Worm (Caenorhabditis elegans) whole organism, L1 larva: Measurements from ENCODE around the gene ttr-7.

Experiments
- C16A3.4 ChIP-seq: fragments of 150-350 bp; optimal IDR thresholded peaks from 2 replicates; lab custom pipeline; 2014; ENCODE audit warnings: missing biosample characterization, missing genetic modification characterization
- C34B4.2 ChIP-seq: sonication (generic microtip); optimal IDR thresholded peaks from 2 replicates; lab custom pipeline; 2017; ENCODE audit warnings: mild to moderate bottlenecking, missing genetic modification characterization, missing compliant biosample characterization
- F16B12.6 ChIP-seq: fragments of 150-350 bp; optimal IDR thresholded peaks from 2 replicates; lab custom pipeline; 2014; ENCODE audit warnings: missing biosample characterization, missing genetic modification characterization
- aha-1 ChIP-seq: fragments of 150-350 bp; optimal IDR thresholded peaks from 2 replicates; lab custom pipeline; 2014; ENCODE audit warnings: missing biosample characterization, missing genetic modification characterization
- aly-2 ChIP-seq: fragments of 150-350 bp; optimal IDR thresholded peaks from 2 replicates; lab custom pipeline; 2014; ENCODE audit warnings: missing biosample characterization, missing genetic modification characterization
- ama-1 ChIP-seq: fragments of 150-350 bp; optimal IDR thresholded peaks from 2 replicates; lab custom pipeline; 2014
- ceh-63 ChIP-seq: fragments of 200-800 bp; sonication (Bioruptor generic); optimal IDR thresholded peaks from 2 replicates; lab custom pipeline; 2018; ENCODE audit warnings: mild to moderate bottlenecking, missing genetic modification characterization, missing compliant biosample characterization
- ceh-88 ChIP-seq: fragments of 200-800 bp; sonication (Bioruptor generic); IDR thresholded peaks from 2 replicates; pipeline ENCODE4 v1.3.6; 2022; ENCODE audit warnings: missing genetic modification characterization, missing compliant biosample characterization
- ces-1 ChIP-seq: fragments of 150-350 bp; optimal IDR thresholded peaks from 2 replicates; lab custom pipeline; 2014; ENCODE audit warnings: missing biosample characterization, missing genetic modification reagents, missing genetic modification characterization
- dpl-1 ChIP-seq, 3 experiments: fragments of 150-350 bp in 2 of 3; sonication (generic microtip) in 1 of 3; optimal IDR thresholded peaks; 2 replicates each; lab custom pipeline; 2014 to 2017; ENCODE audit warnings: missing biosample characterization in 3 of 3, missing genetic modification characterization in 3 of 3, missing genetic modification reagents in 3 of 3
- dsc-1 ChIP-seq: sonication (generic microtip); optimal IDR thresholded peaks from 2 replicates; lab custom pipeline; 2016; ENCODE audit warnings: mild to moderate bottlenecking, missing genetic modification characterization, missing compliant biosample characterization
- egl-13 ChIP-seq: sonication (generic microtip); optimal IDR thresholded peaks from 2 replicates; lab custom pipeline; 2016; ENCODE audit warnings: missing genotype, missing genetic modification reagents, missing genetic modification characterization, missing compliant biosample characterization
- egl-27 ChIP-seq, 2 experiments: fragments of 150-350 bp in 1 of 2; sonication (generic microtip); optimal IDR thresholded peaks; 3 replicates each; lab custom pipeline; 2017 to 2018; ENCODE audit warnings: missing biosample characterization in 2 of 2, missing genetic modification characterization in 2 of 2, missing genetic modification reagents in 2 of 2
- fkh-4 ChIP-seq: sonication (generic microtip); optimal IDR thresholded peaks from 2 replicates; lab custom pipeline; 2016; ENCODE audit warnings: missing compliant biosample characterization, missing genetic modification characterization, borderline replicate concordance
- fkh-8 ChIP-seq: sonication (generic microtip); optimal IDR thresholded peaks from 2 replicates; lab custom pipeline; 2016; ENCODE audit warnings: mild to moderate bottlenecking, missing genetic modification characterization, missing compliant biosample characterization
- fos-1 ChIP-seq: fragments of 150-350 bp; optimal IDR thresholded peaks from 2 replicates; lab custom pipeline; 2014; ENCODE audit warnings: missing biosample characterization, missing genetic modification characterization
- hpl-2 ChIP-seq: fragments of 150-350 bp; optimal IDR thresholded peaks from 2 replicates; lab custom pipeline; 2014; ENCODE audit warnings: missing biosample characterization, missing genetic modification reagents, missing genetic modification characterization
- irx-1 ChIP-seq: sonication (generic microtip); optimal IDR thresholded peaks from 2 replicates; lab custom pipeline; 2016; ENCODE audit warnings: missing genetic modification characterization, missing compliant biosample characterization
- isw-1 ChIP-seq: fragments of 200-800 bp; sonication (Bioruptor generic); IDR thresholded peaks from 2 replicates; pipeline ENCODE4 v1.3.6; 2022; ENCODE audit warnings: missing genetic modification characterization, missing compliant biosample characterization
- jun-1 ChIP-seq: fragments of 150-350 bp; optimal IDR thresholded peaks from 2 replicates; lab custom pipeline; 2014; ENCODE audit warnings: missing biosample characterization, missing genetic modification reagents, missing genetic modification characterization
- lin-15B ChIP-seq: fragments of 150-350 bp; sonication (generic microtip); optimal IDR thresholded peaks from 3 replicates; lab custom pipeline; 2014; ENCODE audit warnings: missing biosample characterization, missing genetic modification characterization
- lin-35 ChIP-seq, 2 experiments: fragments of 150-350 bp; optimal IDR thresholded peaks; 2 replicates each; lab custom pipeline; 2014; ENCODE audit warnings: missing biosample characterization in 2 of 2, missing genetic modification characterization in 2 of 2, missing genetic modification reagents in 2 of 2
- lin-39 ChIP-seq: fragments of 150-350 bp; optimal IDR thresholded peaks from 2 replicates; lab custom pipeline; 2014; ENCODE audit warnings: missing biosample characterization, missing genetic modification reagents, missing genetic modification characterization
- lir-3 ChIP-seq: sonication (generic microtip); optimal IDR thresholded peaks from 2 replicates; lab custom pipeline; 2016; ENCODE audit warnings: mild to moderate bottlenecking, missing genetic modification characterization, moderate library complexity, missing compliant biosample characterization; ENCODE audit not compliant: poor library complexity
- lsy-2 ChIP-seq, 2 experiments: fragments of 150-350 bp; optimal IDR thresholded peaks; 2 replicates each; lab custom pipeline; 2014; ENCODE audit warnings: missing biosample characterization in 2 of 2, missing genetic modification characterization in 2 of 2
- mef-2 ChIP-seq: fragments of 150-350 bp; optimal IDR thresholded peaks from 2 replicates; lab custom pipeline; 2014; ENCODE audit warnings: missing biosample characterization, missing genetic modification characterization
- mep-1 ChIP-seq: fragments of 150-350 bp; optimal IDR thresholded peaks from 2 replicates; lab custom pipeline; 2014; ENCODE audit warnings: missing biosample characterization, missing genetic modification characterization
- nhr-11 ChIP-seq: fragments of 150-350 bp; optimal IDR thresholded peaks from 2 replicates; lab custom pipeline; 2014; ENCODE audit warnings: missing biosample characterization, missing genetic modification characterization
- nhr-47 ChIP-seq: sonication (generic microtip); optimal IDR thresholded peaks from 2 replicates; lab custom pipeline; 2016; ENCODE audit warnings: mild to moderate bottlenecking, missing genetic modification characterization, moderate library complexity, missing compliant biosample characterization
- nhr-71 ChIP-seq: sonication (generic microtip); optimal IDR thresholded peaks from 2 replicates; lab custom pipeline; 2016; ENCODE audit warnings: mild to moderate bottlenecking, missing genetic modification characterization, moderate library complexity, missing compliant biosample characterization
- nhr-84 ChIP-seq: sonication (generic microtip); optimal IDR thresholded peaks from 2 replicates; lab custom pipeline; 2017; ENCODE audit warnings: missing biosample characterization, missing genetic modification characterization
- nhr-85 ChIP-seq: sonication (generic microtip); peaks from one replicate; lab custom pipeline; 2016; ENCODE audit warnings: missing genetic modification characterization, inconsistent platforms, missing compliant biosample characterization
- pag-3 ChIP-seq: sonication (generic microtip); optimal IDR thresholded peaks from 2 replicates; lab custom pipeline; 2017; ENCODE audit warnings: missing genetic modification characterization, mild to moderate bottlenecking, missing compliant biosample characterization, antibody characterized with exemption, borderline replicate concordance; ENCODE audit not compliant: insufficient read depth
- pax-3 ChIP-seq: fragments of 200-800 bp; sonication (Bioruptor generic); optimal IDR thresholded peaks from 2 replicates; lab custom pipeline; 2018; ENCODE audit warnings: mild to moderate bottlenecking, missing genetic modification characterization, moderate library complexity, missing compliant biosample characterization
- pqm-1 ChIP-seq: sonication (generic microtip); optimal IDR thresholded peaks from 3 replicates; lab custom pipeline; 2017; ENCODE audit warnings: missing biosample characterization, missing genetic modification characterization
- rnt-1 ChIP-seq: sonication (generic microtip); optimal IDR thresholded peaks from 2 replicates; lab custom pipeline; 2016; ENCODE audit warnings: mild to moderate bottlenecking, missing genetic modification characterization, moderate library complexity, missing compliant biosample characterization
- snpc-4 ChIP-seq: fragments of 150-350 bp; optimal IDR thresholded peaks from 2 replicates; lab custom pipeline; 2014; ENCODE audit warnings: missing biosample characterization, missing genetic modification characterization
- snu-23 ChIP-seq: sonication (generic microtip); optimal IDR thresholded peaks from 2 replicates; lab custom pipeline; 2016; ENCODE audit warnings: missing genetic modification characterization, missing compliant biosample characterization
- sox-4 ChIP-seq: sonication (generic microtip); optimal IDR thresholded peaks from 2 replicates; lab custom pipeline; 2016; ENCODE audit warnings: missing genetic modification characterization, missing compliant biosample characterization
- sptf-1 ChIP-seq: fragments of 150-350 bp; optimal IDR thresholded peaks from 2 replicates; lab custom pipeline; 2014; ENCODE audit warnings: missing biosample characterization, missing genetic modification characterization
- sup-37 ChIP-seq: fragments of 200-800 bp; sonication (Bioruptor generic); optimal IDR thresholded peaks from 2 replicates; lab custom pipeline; 2018; ENCODE audit warnings: mild to moderate bottlenecking, missing genetic modification characterization, missing compliant biosample characterization
- unc-30 ChIP-seq: sonication (generic microtip); optimal IDR thresholded peaks from 2 replicates; lab custom pipeline; 2017; ENCODE audit warnings: missing biosample characterization, missing genetic modification characterization
- unc-62 ChIP-seq: fragments of 150-350 bp; optimal IDR thresholded peaks from 2 replicates; lab custom pipeline; 2014; ENCODE audit warnings: missing biosample characterization, missing genetic modification reagents, missing genetic modification characterization
- vab-15 ChIP-seq: sonication (generic microtip); optimal IDR thresholded peaks from 2 replicates; lab custom pipeline; 2017; ENCODE audit warnings: missing genotype, mild to moderate bottlenecking, missing genetic modification characterization, missing compliant biosample characterization
- zag-1 ChIP-seq: fragments of 150-350 bp; optimal IDR thresholded peaks from 2 replicates; lab custom pipeline; 2014; ENCODE audit warnings: missing biosample characterization, missing genetic modification characterization
- ztf-11 ChIP-seq, 2 experiments: sonication (generic microtip); optimal IDR thresholded peaks; 2 replicates each; lab custom pipeline; 2016 to 2017; ENCODE audit warnings: missing genetic modification characterization in 2 of 2, missing biosample characterization in 1 of 2, missing compliant biosample characterization in 1 of 2
- ztf-4 ChIP-seq: fragments of 150-350 bp; optimal IDR thresholded peaks from 2 replicates; lab custom pipeline; 2014; ENCODE audit warnings: missing biosample characterization, missing genetic modification characterization

ttr-7 gene

DNA sequence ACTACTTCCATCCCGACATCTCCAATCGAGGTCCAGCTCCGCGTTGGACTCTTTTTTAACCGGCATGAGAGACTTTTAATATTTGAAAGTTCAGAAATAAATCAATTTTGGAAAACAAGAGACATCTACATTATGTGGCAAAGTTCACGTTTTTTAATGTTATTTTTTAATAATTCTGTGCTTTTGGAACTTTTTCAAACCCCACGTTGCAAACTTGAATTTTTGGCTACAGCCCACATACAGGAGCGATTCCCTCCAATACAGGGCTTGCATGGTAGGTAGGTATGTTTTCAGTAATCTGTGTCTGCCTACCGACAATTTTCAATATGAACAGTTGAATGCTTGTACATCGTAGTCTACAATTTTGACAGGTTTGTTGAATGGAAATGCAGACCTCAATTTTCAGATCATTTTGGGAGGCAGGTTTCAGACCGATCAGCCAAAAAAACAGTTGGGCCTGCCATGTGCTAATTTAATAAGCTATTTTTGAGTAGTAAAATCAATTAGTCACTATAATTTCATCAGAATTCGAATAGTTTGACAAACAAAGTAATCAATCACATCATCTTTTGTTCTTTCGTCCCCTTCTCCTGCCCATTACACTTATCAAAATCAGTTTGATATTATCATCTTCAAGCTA, at the start of gene ttr-7, which contains the start of gene Y55B1AR.4:
TSS of gene ttr-7 (plus strand) at position 590 of the 640 bp plus-strand sequence.
TSS of gene Y55B1AR.4 (minus strand) at position 101 of the 640 bp plus-strand sequence.
- TF ChIP-seq fkh-8 (tag; lab: Kevin White, UChicago) (no peak), ztf-11 (tag; optimal IDR thresholded peaks at IDR 0.05; lab: Kevin White, UChicago) (no peak)

DNA sequence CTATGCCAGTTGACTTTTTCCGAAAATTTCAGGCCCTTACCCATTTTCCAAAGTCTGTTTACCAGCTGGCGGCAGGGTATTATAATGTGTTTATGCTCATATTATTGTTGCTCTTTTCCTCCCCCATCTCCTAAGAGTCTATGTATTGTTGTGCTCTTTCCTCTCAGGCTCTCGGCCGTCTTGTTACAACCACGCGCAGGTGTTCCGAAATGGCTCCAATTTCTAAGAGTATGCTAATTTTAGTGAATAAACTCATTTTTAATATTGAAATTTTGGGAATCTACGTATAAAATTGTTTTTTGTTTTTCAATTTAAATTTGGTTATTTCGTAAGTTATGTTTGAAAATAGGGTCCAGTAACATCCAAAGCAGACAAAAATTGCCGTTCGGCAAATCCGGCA, 47.7 kb upstream of the ttr-7 start:
- TF ChIP-seq pax-3 (tag; lab: Kevin White, UChicago) (no peak), nhr-71 (tag; lab: Kevin White, UChicago) (no peak), zag-1 (tag; lab: Kevin White, UChicago) (no peak), lsy-2 (tag; optimal IDR thresholded peaks at IDR 0.05; lab: Kevin White, UChicago) (no peak), aha-1 (tag; lab: Kevin White, UChicago) (no peak), unc-30 (tag; lab: Kevin White, UChicago) (no peak), pag-3 (no peak)
- TF ChIP-seq, all 84 proteins: peak for 0

DNA sequence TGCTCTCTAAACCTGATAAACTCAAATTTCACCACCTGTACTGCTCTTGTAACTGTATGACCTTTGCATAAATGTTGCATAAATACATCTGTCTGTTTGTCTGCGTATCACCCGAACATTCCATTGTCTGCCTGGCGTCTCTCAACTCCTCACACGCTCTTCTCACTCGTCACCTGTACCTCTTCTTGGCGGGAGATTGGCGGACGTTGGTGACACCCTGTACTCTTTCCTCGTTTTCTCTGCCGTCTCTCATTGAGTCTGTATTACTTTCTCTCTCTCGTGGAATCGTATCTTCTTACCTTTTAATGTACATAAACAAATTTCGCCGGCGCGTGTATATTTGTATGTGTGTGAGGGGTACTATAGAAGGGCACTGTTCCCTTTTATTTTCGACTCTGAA, 47.0 kb upstream of the ttr-7 start:
- TF ChIP-seq hpl-2 (GFP tag; lab: Kevin White, UChicago): no peak
- no peak for TF ChIP-seq aly-2
- TF ChIP-seq dsc-1 (tag; lab: Kevin White, UChicago): no peak
- TF ChIP-seq nhr-85: peak; percentile 94
- no peak for TF ChIP-seq ama-1 (lab: Kevin White, UChicago)
- peak; percentile 12 for TF ChIP-seq nhr-47 (tag; lab: Kevin White, UChicago)
- no peak for TF ChIP-seq fkh-8 (tag; lab: Kevin White, UChicago)
- no peak for TF ChIP-seq lin-15B (tag; lab: Kevin White, UChicago)
- no peak for TF ChIP-seq aha-1 (tag; lab: Kevin White, UChicago)
- no peak for TF ChIP-seq irx-1 (tag; lab: Kevin White, UChicago)
- TF ChIP-seq pag-3: no peak
- no peak for TF ChIP-seq vab-15
- no peak for TF ChIP-seq sup-37 (GFP tag; lab: Kevin White, UChicago)
- no peak for TF ChIP-seq ztf-4 (tag; lab: Kevin White, UChicago)
- TF ChIP-seq nhr-84 (tag; lab: Kevin White, UChicago): no peak
- TF ChIP-seq ceh-63 (GFP tag; lab: Kevin White, UChicago): no peak
- no peak for TF ChIP-seq pqm-1
- no peak for TF ChIP-seq zag-1 (tag; lab: Kevin White, UChicago)
- peak; percentile 24 for TF ChIP-seq C16A3.4 (tag; lab: Kevin White, UChicago)
- no peak for TF ChIP-seq nhr-71 (tag; lab: Kevin White, UChicago)
- TF ChIP-seq rnt-1 (tag; lab: Kevin White, UChicago): no peak
- TF ChIP-seq ces-1 (GFP tag; lab: Kevin White, UChicago): no peak
- no peak for TF ChIP-seq fos-1 (tag; lab: Kevin White, UChicago)
- no peak for TF ChIP-seq snpc-4 (tag; lab: Kevin White, UChicago)
- TF ChIP-seq dpl-1 (GFP tag; optimal IDR thresholded peaks at IDR 0.05; lab: Kevin White, UChicago): peak in 1 of 3 experiments; percentile 12
- TF ChIP-seq egl-27 (tag; optimal IDR thresholded peaks at IDR 0.05; lab: Kevin White, UChicago): no peak
- peak; percentile 39 for TF ChIP-seq jun-1 (tag; lab: Kevin White, UChicago)
- no peak for TF ChIP-seq lir-3 (tag; lab: Kevin White, UChicago)
- TF ChIP-seq lin-39: no peak
- TF ChIP-seq mef-2 (tag; lab: Kevin White, UChicago): no peak
- TF ChIP-seq C34B4.2 (tag; lab: Kevin White, UChicago): no peak
- TF ChIP-seq mep-1 (tag; lab: Kevin White, UChicago): peak; percentile 55
- no peak for TF ChIP-seq unc-62 (GFP tag; lab: Kevin White, UChicago)
- no peak for TF ChIP-seq isw-1 (GFP tag; lab: Robert Waterston, UW)
- TF ChIP-seq F16B12.6 (tag; lab: Kevin White, UChicago): no peak
- TF ChIP-seq lin-35 (GFP tag; optimal IDR thresholded peaks at IDR 0.05; lab: Kevin White, UChicago): peak; percentile 12 to 52
- no peak for TF ChIP-seq egl-13 (tag; lab: Kevin White, UChicago)
- no peak for TF ChIP-seq nhr-11 (tag; lab: Kevin White, UChicago)
- no peak for TF ChIP-seq pax-3 (tag; lab: Kevin White, UChicago)
- no peak for TF ChIP-seq sox-4 (tag; lab: Kevin White, UChicago)
- peak; percentile 70 for TF ChIP-seq snu-23 (GFP tag; lab: Kevin White, UChicago)
- TF ChIP-seq fkh-4 (tag; lab: Kevin White, UChicago): no peak
- no peak for TF ChIP-seq ztf-11 (tag; optimal IDR thresholded peaks at IDR 0.05; lab: Kevin White, UChicago)
- TF ChIP-seq ceh-88 (GFP tag; lab: Robert Waterston, UW): no peak
- no peak for TF ChIP-seq sptf-1 (tag; lab: Kevin White, UChicago)
